Fruit fly (Drosophila melanogaster) whole organism, embryonic: Measurements from ENCODE around the gene Lst8.

Experiments used
- CG10366 ChIP-seq: fragments of 200-800 bp; sonication (Bioruptor generic); IDR thresholded peaks from 2 replicates; pipeline ENCODE4 v1.3.6; 2022; ENCODE audit warnings: missing biosample characterization, missing genetic modification characterization
- CG10959 ChIP-seq: fragments of 200-800 bp; sonication (Bioruptor generic); IDR thresholded peaks from 2 replicates; pipeline ENCODE4 v1.3.6; 2022; ENCODE audit warnings: missing biosample characterization, missing genetic modification characterization
- CG11504 ChIP-seq: fragments of 200-800 bp; sonication (Bioruptor generic); optimal IDR thresholded peaks from 3 replicates; lab custom pipeline; 2019; ENCODE audit warnings: missing biosample characterization, mild to moderate bottlenecking, missing genetic modification characterization, moderate library complexity
- CG12299 ChIP-seq: fragments of 200-800 bp; sonication (Bioruptor generic); optimal IDR thresholded peaks from 2 replicates; lab custom pipeline; 2018; ENCODE audit warnings: missing biosample characterization, mild to moderate bottlenecking, missing genetic modification characterization
- CG13296 ChIP-seq: fragments of 200-800 bp; sonication (Bioruptor generic); optimal IDR thresholded peaks from 3 replicates; lab custom pipeline; 2018; ENCODE audit warnings: missing biosample characterization, mild to moderate bottlenecking, missing genetic modification characterization
- CG1602 ChIP-seq: fragments of 200-800 bp; sonication (Bioruptor generic); optimal IDR thresholded peaks from 3 replicates; lab custom pipeline; 2016; ENCODE audit warnings: missing biosample characterization, missing genetic modification characterization
- CG16815 ChIP-seq: fragments of 200-800 bp; sonication (Bioruptor generic); optimal IDR thresholded peaks from 3 replicates; lab custom pipeline; 2017; ENCODE audit warnings: missing biosample characterization, mild to moderate bottlenecking, missing genetic modification characterization
- CG17328 ChIP-seq: fragments of 200-800 bp; sonication (Bioruptor generic); IDR thresholded peaks from 2 replicates; pipeline ENCODE4 v1.3.6; 2022; ENCODE audit warnings: missing biosample characterization, missing genetic modification characterization
- CG18262 ChIP-seq: fragments of 200-800 bp; optimal IDR thresholded peaks from 3 replicates; lab custom pipeline; 2019; ENCODE audit warnings: missing biosample characterization, mild to moderate bottlenecking, missing genetic modification characterization, moderate library complexity
- CG2712 ChIP-seq: fragments of 200-800 bp; optimal IDR thresholded peaks from 3 replicates; lab custom pipeline; 2019; ENCODE audit warnings: missing biosample characterization, mild to moderate bottlenecking, missing genetic modification characterization, moderate library complexity
- CG32532 ChIP-seq: fragments of 200-800 bp; sonication (Bioruptor generic); IDR thresholded peaks from 2 replicates; pipeline ENCODE4 v1.3.6; 2022; ENCODE audit warnings: missing biosample characterization, missing genetic modification characterization
- CG32772 ChIP-seq: fragments of 200-800 bp; sonication (Bioruptor generic); IDR thresholded peaks from 2 replicates; pipeline ENCODE4 v1.3.6; 2022; ENCODE audit warnings: missing biosample characterization, missing genetic modification characterization
- CG3838 ChIP-seq: fragments of 200-800 bp; sonication (Bioruptor generic); optimal IDR thresholded peaks from 3 replicates; lab custom pipeline; 2016; ENCODE audit warnings: missing biosample characterization, missing genetic modification characterization
- CG4360 ChIP-seq: fragments of 200-800 bp; sonication (Bioruptor generic); IDR thresholded peaks from 2 replicates; pipeline ENCODE4 v1.3.6; 2022; ENCODE audit warnings: missing biosample characterization, missing genetic modification characterization
- CG4854 ChIP-seq: fragments of 200-800 bp; sonication (Bioruptor generic); optimal IDR thresholded peaks from 2 replicates; lab custom pipeline; 2016; ENCODE audit warnings: missing biosample characterization, missing genetic modification characterization, inconsistent platforms
- CG6854 ChIP-seq: fragments of 200-800 bp; sonication (Bioruptor generic); optimal IDR thresholded peaks from 3 replicates; lab custom pipeline; 2017; ENCODE audit warnings: missing biosample characterization, mild to moderate bottlenecking, missing genetic modification characterization
- CG7357 ChIP-seq: fragments of 200-800 bp; sonication (Bioruptor generic); IDR thresholded peaks from 3 replicates; pipeline ENCODE4 v1.3.6; 2022; ENCODE audit warnings: missing biosample characterization, missing genetic modification characterization
- CG9876 ChIP-seq: fragments of 200-800 bp; sonication (Bioruptor generic); optimal IDR thresholded peaks from 2 replicates; lab custom pipeline; 2016; ENCODE audit warnings: missing biosample characterization, missing genetic modification characterization
- Dip2 ChIP-seq: fragments of 200-800 bp; sonication (Bioruptor generic); IDR thresholded peaks from 2 replicates; pipeline ENCODE4 v1.3.6; 2022; ENCODE audit warnings: missing biosample characterization, missing genetic modification characterization
- Doc2 ChIP-seq: fragments of 200-800 bp; sonication (Bioruptor generic); IDR thresholded peaks from 2 replicates; pipeline ENCODE4 v1.3.6; 2022; ENCODE audit warnings: missing biosample characterization, missing genetic modification characterization
- Dref ChIP-seq: fragments of 200-800 bp; sonication (Bioruptor generic); IDR thresholded peaks from 2 replicates; pipeline ENCODE4 v1.3.6; 2022; ENCODE audit warnings: missing biosample characterization, missing genetic modification characterization
- ERR ChIP-seq: fragments of 200-800 bp; sonication (Bioruptor generic); optimal IDR thresholded peaks from 2 replicates; lab custom pipeline; 2016; ENCODE audit warnings: missing biosample characterization, missing genetic modification characterization
- Hand ChIP-seq: fragments of 200-800 bp; sonication (Bioruptor generic); optimal IDR thresholded peaks from 2 replicates; lab custom pipeline; 2017; ENCODE audit warnings: mild to moderate bottlenecking, missing biosample characterization, missing genetic modification reagents, missing genetic modification characterization
- Hey ChIP-seq: fragments of 200-800 bp; sonication (Bioruptor generic); optimal IDR thresholded peaks from 3 replicates; lab custom pipeline; 2018; ENCODE audit warnings: missing biosample characterization, mild to moderate bottlenecking, missing genetic modification characterization
- Med ChIP-seq: fragments of 200-800 bp; sonication (Bioruptor generic); peaks from one replicate; lab custom pipeline; 2016; ENCODE audit warnings: missing biosample characterization, missing genetic modification characterization, mild to moderate bottlenecking, inconsistent platforms, moderate library complexity
- Mes4 ChIP-seq: fragments of 200-800 bp; sonication (Bioruptor generic); optimal IDR thresholded peaks from 2 replicates; lab custom pipeline; 2016; ENCODE audit warnings: missing biosample characterization, missing genetic modification characterization
- Opbp ChIP-seq: fragments of 200-800 bp; sonication (Bioruptor generic); IDR thresholded peaks from 3 replicates; pipeline ENCODE4 v1.3.6; 2022; ENCODE audit warnings: missing biosample characterization, missing genetic modification characterization; ENCODE audit not compliant: partially characterized antibody
- Sin3A ChIP-seq: fragments of >200 bp; optimal IDR thresholded peaks from 2 replicates; lab custom pipeline; 2018
- Stat92E ChIP-seq, 3 experiments: fragments of >200 bp in 2 of 3; fragments of 200-800 bp in 1 of 3; sonication (Bioruptor generic) in 1 of 3; optimal IDR thresholded peaks; 2 replicates each; lab custom pipeline; 2017 to 2019; ENCODE audit warnings: missing biosample characterization in 3 of 3, missing genetic modification characterization in 3 of 3, mild to moderate bottlenecking in 1 of 3, moderate library complexity in 1 of 3
- Vsx1 ChIP-seq: fragments of 200-800 bp; sonication (Bioruptor generic); optimal IDR thresholded peaks from 2 replicates; lab custom pipeline; 2017; ENCODE audit warnings: missing biosample characterization, mild to moderate bottlenecking, missing genetic modification characterization, missing genetic modification reagents
- bab2 ChIP-seq: fragments of 200-800 bp; sonication (Bioruptor generic); optimal IDR thresholded peaks from 2 replicates; lab custom pipeline; 2016; ENCODE audit warnings: missing biosample characterization, missing genetic modification characterization
- chinmo ChIP-seq: fragments of 200-800 bp; sonication (Bioruptor generic); IDR thresholded peaks from 4 replicates; pipeline ENCODE4 v1.3.6; 2022; ENCODE audit warnings: missing biosample characterization, missing genetic modification characterization; ENCODE audit not compliant: partially characterized antibody
- chm ChIP-seq: fragments of 200-800 bp; sonication (Bioruptor generic); IDR thresholded peaks from 2 replicates; pipeline ENCODE4 v1.3.6; 2022; ENCODE audit warnings: missing biosample characterization, missing genetic modification characterization
- corto ChIP-seq: fragments of 200-800 bp; sonication (Bioruptor generic); optimal IDR thresholded peaks from 2 replicates; lab custom pipeline; 2016; ENCODE audit warnings: missing biosample characterization, mild to moderate bottlenecking, missing genetic modification characterization, moderate library complexity
- ems ChIP-seq: fragments of 200-800 bp; sonication (Bioruptor generic); optimal IDR thresholded peaks from 3 replicates; lab custom pipeline; 2016; ENCODE audit warnings: missing biosample characterization, missing genetic modification characterization
- esg ChIP-seq: fragments of 200-800 bp; sonication (Bioruptor generic); conservative IDR thresholded peaks from 2 replicates; pipeline ENCODE4 v1.3.6; 2022; ENCODE audit warnings: missing biosample characterization, missing genetic modification characterization
- ewg ChIP-seq: fragments of 200-800 bp; sonication (Bioruptor generic); optimal IDR thresholded peaks from 3 replicates; lab custom pipeline; 2017; ENCODE audit warnings: mild to moderate bottlenecking, missing biosample characterization, missing genetic modification reagents, missing genetic modification characterization
- grau ChIP-seq: fragments of 200-800 bp; optimal IDR thresholded peaks from 3 replicates; lab custom pipeline; 2019; ENCODE audit warnings: missing biosample characterization, mild to moderate bottlenecking, missing genetic modification characterization, moderate library complexity
- h ChIP-seq: fragments of >200 bp; optimal IDR thresholded peaks from 2 replicates; lab custom pipeline; 2017
- hth ChIP-seq: fragments of >200 bp; optimal IDR thresholded peaks from 2 replicates; lab custom pipeline; 2017; ENCODE audit warnings: inconsistent platforms
- ind ChIP-seq: fragments of 200-800 bp; sonication (Bioruptor generic); optimal IDR thresholded peaks from 3 replicates; lab custom pipeline; 2016; ENCODE audit warnings: missing biosample characterization, missing genetic modification characterization
- kay ChIP-seq: fragments of 200-800 bp; sonication (Bioruptor generic); optimal IDR thresholded peaks from 2 replicates; lab custom pipeline; 2016; ENCODE audit warnings: missing biosample characterization, missing genetic modification characterization
- ken ChIP-seq: fragments of 200-800 bp; sonication (Bioruptor generic); IDR thresholded peaks from 3 replicates; pipeline ENCODE4 v1.3.6; 2022; ENCODE audit warnings: missing biosample characterization, missing genetic modification characterization
- klu ChIP-seq: fragments of 200-800 bp; sonication (Bioruptor generic); IDR thresholded peaks from 2 replicates; pipeline ENCODE4 v1.3.6; 2022; ENCODE audit warnings: missing biosample characterization, missing genetic modification characterization
- lbe ChIP-seq: fragments of 200-800 bp; sonication (Bioruptor generic); optimal IDR thresholded peaks from 2 replicates; lab custom pipeline; 2016; ENCODE audit warnings: missing biosample characterization, mild to moderate bottlenecking, missing genetic modification characterization
- lmd ChIP-seq: fragments of 200-800 bp; sonication (Bioruptor generic); IDR thresholded peaks from 2 replicates; pipeline ENCODE4 v1.3.6; 2022; ENCODE audit warnings: missing biosample characterization, missing genetic modification characterization
- org-1 ChIP-seq: fragments of 200-800 bp; sonication (Bioruptor generic); optimal IDR thresholded peaks from 2 replicates; lab custom pipeline; 2017; ENCODE audit warnings: missing biosample characterization, missing genetic modification characterization
- sim ChIP-seq: fragments of 200-800 bp; sonication (Bioruptor generic); IDR thresholded peaks from 2 replicates; pipeline ENCODE4 v1.3.6; 2022; ENCODE audit warnings: missing biosample characterization, missing genetic modification characterization
- sr ChIP-seq: fragments of 200-800 bp; sonication (Bioruptor generic); IDR thresholded peaks from 3 replicates; pipeline ENCODE4 v1.3.6; 2022; ENCODE audit warnings: missing biosample characterization, missing genetic modification characterization
- zen ChIP-seq: fragments of 200-800 bp; sonication (Bioruptor generic); optimal IDR thresholded peaks from 3 replicates; lab custom pipeline; 2018; ENCODE audit warnings: missing biosample characterization, mild to moderate bottlenecking, missing genetic modification characterization, moderate library complexity
- zen2 ChIP-seq: fragments of 200-800 bp; sonication (Bioruptor generic); IDR thresholded peaks from 3 replicates; pipeline ENCODE4 v1.3.6; 2022; ENCODE audit warnings: missing biosample characterization, missing genetic modification characterization; ENCODE audit not compliant: partially characterized antibody
- zfh2 ChIP-seq: fragments of 200-800 bp; sonication (Bioruptor generic); optimal IDR thresholded peaks from 2 replicates; lab custom pipeline; 2016; ENCODE audit warnings: missing biosample characterization, missing genetic modification characterization

Lst8 gene

DNA sequence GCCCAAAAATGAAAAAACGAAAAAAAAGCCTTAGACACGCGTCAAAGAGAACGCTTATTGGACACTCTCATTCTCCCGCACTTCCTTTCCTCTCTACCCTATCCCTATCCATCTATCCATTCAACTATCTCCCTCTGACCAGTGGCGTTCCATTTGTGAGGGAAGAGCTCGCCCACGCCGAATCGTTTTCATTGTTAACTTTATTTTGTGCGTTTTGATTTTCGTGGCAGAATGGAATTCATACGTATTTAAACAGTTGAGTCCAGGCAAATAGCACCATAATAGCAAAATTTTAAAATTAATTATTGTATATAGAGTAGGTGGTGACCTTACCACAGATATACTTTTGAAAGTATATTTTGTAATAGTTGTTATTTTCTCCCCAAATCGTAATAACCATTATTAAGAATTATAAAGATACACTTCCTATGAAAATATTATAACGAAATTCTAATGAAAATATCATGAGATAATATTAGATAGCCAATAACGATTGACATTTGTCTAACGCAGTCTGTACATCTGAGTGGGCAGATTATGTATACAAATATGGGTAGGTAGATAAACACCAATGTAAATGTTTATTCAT lies 35.5 kb upstream of the Lst8 start (continued):
- no peak for TF ChIP-seq ERR (GFP tag; lab: Kevin White, UChicago)
- TF ChIP-seq CG3838 (GFP tag; lab: Kevin White, UChicago) = no peak
- TF ChIP-seq Med (GFP tag; lab: Kevin White, UChicago) = peak; percentile 67
- TF ChIP-seq CG10366 (GFP tag; lab: Robert Waterston, UW) = peak; percentile 43; the same call in 1 of the 2 replicates
- peak; percentile 16 for TF ChIP-seq kay
- TF ChIP-seq corto (GFP tag; lab: Kevin White, UChicago) = no peak
- TF ChIP-seq hth (lab: Kevin White, UChicago) = no peak
- peak; percentile 61 for TF ChIP-seq klu (GFP tag; lab: Robert Waterston, UW)
- 0 out of 4 replicates have a peak, but pooled peaks have one; percentile 62 for TF ChIP-seq chinmo
- no peak for TF ChIP-seq sim (GFP tag; lab: Robert Waterston, UW)
- peak; percentile 13 for TF ChIP-seq CG1602 (GFP tag; lab: Kevin White, UChicago)
- TF ChIP-seq ewg (GFP tag; lab: Kevin White, UChicago) = no peak
- no peak for TF ChIP-seq bab2 (GFP tag; lab: Kevin White, UChicago)
- peak; percentile 74 for TF ChIP-seq lmd (GFP tag; lab: Robert Waterston, UW)
- TF ChIP-seq CG6854 = peak; percentile 74
- TF ChIP-seq CG4360 (GFP tag; lab: Robert Waterston, UW) = no peak
- TF ChIP-seq CG9876 = no peak
- TF ChIP-seq chm (GFP tag; lab: Robert Waterston, UW) = peak; percentile 37; the same call in 1 of the 2 replicates
- TF ChIP-seq Mes4 (GFP tag; lab: Kevin White, UChicago) = no peak
- TF ChIP-seq Vsx1 = peak; percentile 41
- peak; percentile 75 for TF ChIP-seq Hand (GFP tag; lab: Kevin White, UChicago)
- peak; percentile 39; the same call in 1 of the 2 replicates for TF ChIP-seq CG17328 (GFP tag; lab: Robert Waterston, UW)
- TF ChIP-seq ken (GFP tag; lab: Robert Waterston, UW) = peak; percentile 9; the same call in 1 of the 3 replicates
- no peak for TF ChIP-seq zen (tag; lab: Kevin White, UChicago)
- TF ChIP-seq CG4854 = peak; percentile 1
- TF ChIP-seq Dip2 (GFP tag; lab: Robert Waterston, UW) = no peak
- TF ChIP-seq Doc2 (GFP tag; lab: Robert Waterston, UW) = no peak
- peak; percentile 72 for TF ChIP-seq CG2712 (tag; lab: Kevin White, UChicago)
- peak; percentile 86 for TF ChIP-seq CG13296 (GFP tag; lab: Kevin White, UChicago)
- TF ChIP-seq CG12299 (tag; lab: Kevin White, UChicago) = peak; percentile 80
- TF ChIP-seq ind (GFP tag; lab: Kevin White, UChicago) = peak; percentile 61
- no peak for TF ChIP-seq Stat92E (GFP tag; optimal IDR thresholded peaks at IDR 0.05; lab: Kevin White, UChicago)
- peak; percentile 61 for TF ChIP-seq CG18262
- no peak for TF ChIP-seq Dref (GFP tag; lab: Robert Waterston, UW)
- peak; percentile 84 for TF ChIP-seq CG11504 (tag; lab: Kevin White, UChicago)
- TF ChIP-seq Hey (tag; lab: Kevin White, UChicago) = no peak
- TF ChIP-seq CG7357 (GFP tag; lab: Robert Waterston, UW) = 0 out of 3 replicates have a peak, but pooled peaks have one; percentile 32
- TF ChIP-seq CG32772 (GFP tag; lab: Robert Waterston, UW) = no peak
- no peak for TF ChIP-seq zen2 (GFP tag; lab: Robert Waterston, UW)
- no peak for TF ChIP-seq ems (GFP tag; lab: Kevin White, UChicago)
- TF ChIP-seq Sin3A (lab: Kevin White, UChicago) = no peak
- peak; percentile 24 for TF ChIP-seq CG16815 (GFP tag; lab: Kevin White, UChicago)
- no peak for TF ChIP-seq Opbp (GFP tag; lab: Robert Waterston, UW)
- TF ChIP-seq CG10959 (GFP tag; lab: Robert Waterston, UW) = no peak
- peak; percentile 70 for TF ChIP-seq org-1
- TF ChIP-seq lbe (GFP tag; lab: Kevin White, UChicago) = no peak
- TF ChIP-seq grau (tag; lab: Kevin White, UChicago) = peak; percentile 89
- peak; percentile 85 for TF ChIP-seq CG32532 (GFP tag; lab: Robert Waterston, UW)
- TF ChIP-seq esg (GFP tag; lab: Robert Waterston, UW) = peak; percentile 53; the same call in 1 of the 2 replicates
- no peak for TF ChIP-seq h (lab: Kevin White, UChicago)
- peak; percentile 62; the same call in 2 of the 3 replicates for TF ChIP-seq sr (GFP tag; lab: Robert Waterston, UW)
- peak; percentile 49 for TF ChIP-seq zfh2
